Fruit fly (Drosophila melanogaster) whole organism, embryonic: Measurements from ENCODE around the gene ohgt.
A peak's percentile ranks its signal among the peaks of the same experiment; 100 is the strongest.

Source experiments
- CG18619 ChIP-seq: fragments of 200-800 bp; sonication (Bioruptor generic); optimal IDR thresholded peaks from 3 replicates; lab custom pipeline; 2017; ENCODE audit warnings: missing biosample characterization, mild to moderate bottlenecking, missing genetic modification characterization
- CG7928 ChIP-seq: fragments of 200-800 bp; sonication (Bioruptor generic); optimal IDR thresholded peaks from 2 replicates; lab custom pipeline; 2017; ENCODE audit warnings: missing biosample characterization, mild to moderate bottlenecking, missing genetic modification characterization
- CHES-1-like ChIP-seq: fragments of 200-800 bp; sonication (Bioruptor generic); optimal IDR thresholded peaks from 2 replicates; lab custom pipeline; 2016; ENCODE audit warnings: missing biosample characterization, missing genetic modification characterization
- Hand ChIP-seq: fragments of 200-800 bp; sonication (Bioruptor generic); optimal IDR thresholded peaks from 2 replicates; lab custom pipeline; 2017; ENCODE audit warnings: mild to moderate bottlenecking, missing biosample characterization, missing genetic modification reagents, missing genetic modification characterization
- Scr ChIP-seq: fragments of 200-800 bp; sonication (Bioruptor generic); IDR thresholded peaks from 2 replicates; pipeline ENCODE4 v1.3.6; 2022; ENCODE audit warnings: missing biosample characterization, missing genetic modification characterization; ENCODE audit not compliant: partially characterized antibody
- ewg ChIP-seq: fragments of 200-800 bp; sonication (Bioruptor generic); optimal IDR thresholded peaks from 3 replicates; lab custom pipeline; 2017; ENCODE audit warnings: mild to moderate bottlenecking, missing biosample characterization, missing genetic modification reagents, missing genetic modification characterization
- jigr1 ChIP-seq: fragments of 200-800 bp; sonication (Bioruptor generic); IDR thresholded peaks from 3 replicates; pipeline ENCODE4 v1.3.6; 2022; ENCODE audit warnings: missing biosample characterization, missing genetic modification characterization
- z ChIP-seq: fragments of 200-800 bp; sonication (Bioruptor generic); IDR thresholded peaks from 3 replicates; pipeline ENCODE4 v1.3.6; 2022; ENCODE audit warnings: missing biosample characterization, missing genetic modification characterization

- TF ChIP-seq CHES-1-like (GFP tag; lab: Kevin White, UChicago) (no peak), ewg (no peak), jigr1 (GFP tag; lab: Robert Waterston, UW) (no peak), CG7928 (GFP tag; lab: Kevin White, UChicago) (no peak), z (GFP tag; lab: Robert Waterston, UW) (no peak), CG18619 (GFP tag; lab: Kevin White, UChicago) (no peak), Hand (GFP tag; lab: Kevin White, UChicago) (peak; percentile 72), Scr (GFP tag; lab: Robert Waterston, UW) (no peak)
Observed at dm6 chr3R:10024032-10024712, 24.8 kb upstream of the ohgt start.
